Fruit fly (Drosophila melanogaster) whole organism, wandering third instar larva: ENCODE measurements around the gene CG1529.
A peak's percentile ranks its signal among the peaks of the same experiment; 100 is the strongest.

Experiments used
- CG32264 ChIP-seq: fragments of 200-800 bp; sonication (Bioruptor generic); optimal IDR thresholded peaks from 2 replicates; lab custom pipeline; 2016; ENCODE audit warnings: missing biosample characterization, missing genetic modification characterization
- CG9705 ChIP-seq: fragments of 200-800 bp; sonication (Bioruptor generic); optimal IDR thresholded peaks from 2 replicates; lab custom pipeline; 2018; ENCODE audit warnings: missing biosample characterization, mild to moderate bottlenecking, missing genetic modification characterization
- CrebA ChIP-seq: fragments of 200-800 bp; sonication (Bioruptor generic); optimal IDR thresholded peaks from 2 replicates; lab custom pipeline; 2016; ENCODE audit warnings: missing biosample characterization, mild to moderate bottlenecking, missing genetic modification characterization, borderline replicate concordance
- Dfd ChIP-seq: fragments of >200 bp; optimal IDR thresholded peaks from 2 replicates; lab custom pipeline; 2017; ENCODE audit warnings: missing biosample characterization, missing genetic modification characterization
- Dif ChIP-seq: fragments of 200-275, 200-300 bp; sonication (Bioruptor generic); optimal IDR thresholded peaks from 2 replicates; lab custom pipeline; 2018; ENCODE audit warnings: missing biosample characterization, missing genetic modification characterization; ENCODE audit not compliant: partially characterized antibody
- GATAd ChIP-seq: sonication (Bioruptor generic); optimal IDR thresholded peaks from 2 replicates; lab custom pipeline; 2016; ENCODE audit warnings: missing biosample characterization, missing genetic modification characterization
- HLH106 ChIP-seq: fragments of 200-800 bp; optimal IDR thresholded peaks from 3 replicates; lab custom pipeline; 2019; ENCODE audit warnings: missing biosample characterization, mild to moderate bottlenecking, missing genetic modification characterization, moderate library complexity
- Hnf4 ChIP-seq: fragments of 200-800 bp; sonication (Bioruptor generic); optimal IDR thresholded peaks from 2 replicates; lab custom pipeline; 2016; ENCODE audit warnings: missing biosample characterization, mild to moderate bottlenecking, missing genetic modification characterization
- Hr78 ChIP-seq: fragments of >200 bp; optimal IDR thresholded peaks from 2 replicates; lab custom pipeline; 2017; ENCODE audit warnings: missing biosample characterization, missing genetic modification characterization
- Hr83 ChIP-seq: fragments of 200-300 bp; sonication (Bioruptor generic); optimal IDR thresholded peaks from 2 replicates; lab custom pipeline; 2016; ENCODE audit warnings: missing biosample characterization, mild to moderate bottlenecking, missing genetic modification characterization, moderate library complexity; ENCODE audit not compliant: poor library complexity, severe bottlenecking
- Jra ChIP-seq: sonication (Bioruptor generic); optimal IDR thresholded peaks from 2 replicates; lab custom pipeline; 2016; ENCODE audit warnings: missing biosample characterization, missing genetic modification characterization
- Myc ChIP-seq: fragments of >200 bp; optimal IDR thresholded peaks from 2 replicates; lab custom pipeline; 2017
- N ChIP-seq: fragments of >200 bp; optimal IDR thresholded peaks from 2 replicates; lab custom pipeline; 2018; ENCODE audit warnings: missing biosample characterization, missing external identifiers, missing genetic modification characterization
- OdsH ChIP-seq: fragments of 200-800 bp; sonication (Bioruptor generic); optimal IDR thresholded peaks from 2 replicates; lab custom pipeline; 2016; ENCODE audit warnings: missing biosample characterization, mild to moderate bottlenecking, missing genetic modification characterization
- Rel ChIP-seq, 2 experiments: fragments of 200-800 bp; sonication (Bioruptor generic) in 1 of 2; optimal IDR thresholded peaks; 2 replicates in 1 of 2; 3 replicates in 1 of 2; lab custom pipeline; 2016 to 2019; ENCODE audit warnings: mild to moderate bottlenecking in 2 of 2, missing biosample characterization in 2 of 2, missing genetic modification characterization in 2 of 2, moderate library complexity in 1 of 2
- Sp1 ChIP-seq: fragments of 200-800 bp; sonication (Bioruptor generic); optimal IDR thresholded peaks from 3 replicates; lab custom pipeline; 2019; ENCODE audit warnings: missing biosample characterization, mild to moderate bottlenecking, missing genetic modification characterization, moderate library complexity
- Vsx2 ChIP-seq: fragments of 200-300, 225-300 bp; sonication (Bioruptor generic); optimal IDR thresholded peaks from 2 replicates; lab custom pipeline; 2018; ENCODE audit warnings: missing biosample characterization, missing genetic modification characterization; ENCODE audit not compliant: partially characterized antibody
- br ChIP-seq: fragments of 200-800 bp; sonication (Bioruptor generic); optimal IDR thresholded peaks from 2 replicates; lab custom pipeline; 2016; ENCODE audit warnings: missing biosample characterization, missing genetic modification characterization
- brk ChIP-seq: fragments of 200-800 bp; sonication (Bioruptor generic); optimal IDR thresholded peaks from 2 replicates; lab custom pipeline; 2016; ENCODE audit warnings: missing biosample characterization, mild to moderate bottlenecking, missing genetic modification characterization
- dl ChIP-seq, 2 experiments: fragments of 175-275, 200-275 bp in 1 of 2; fragments of 200-275 bp in 1 of 2; sonication (Bioruptor generic); optimal IDR thresholded peaks; lab custom pipeline; 2018; ENCODE audit warnings: mild to moderate bottlenecking in 2 of 2, missing biosample characterization in 2 of 2, missing genetic modification characterization in 2 of 2, moderate library complexity in 2 of 2; ENCODE audit not compliant: partially characterized antibody in 2 of 2, insufficient read depth in 1 of 2
- dmrt93B ChIP-seq: fragments of 200-800 bp; sonication (Bioruptor generic); optimal IDR thresholded peaks from 2 replicates; lab custom pipeline; 2018; ENCODE audit warnings: missing biosample characterization, mild to moderate bottlenecking, missing genetic modification characterization
- dsf ChIP-seq: sonication (Bioruptor generic); optimal IDR thresholded peaks from 2 replicates; lab custom pipeline; 2016; ENCODE audit warnings: missing biosample characterization, missing genetic modification characterization, borderline replicate concordance
- foxo ChIP-seq, 2 experiments: fragments of 200-800 bp; sonication (Bioruptor generic); optimal IDR thresholded peaks; 2 replicates in 1 of 2; 3 replicates in 1 of 2; lab custom pipeline; 2016 to 2017; ENCODE audit warnings: missing biosample characterization in 2 of 2, missing genetic modification characterization in 2 of 2
- fru ChIP-seq: fragments of 200-800 bp; sonication (Bioruptor generic); optimal IDR thresholded peaks from 3 replicates; lab custom pipeline; 2016; ENCODE audit warnings: missing biosample characterization, mild to moderate bottlenecking, missing genetic modification characterization
- h ChIP-seq: fragments of 200-800 bp; sonication (Bioruptor generic); optimal IDR thresholded peaks from 3 replicates; lab custom pipeline; 2016; ENCODE audit warnings: missing biosample characterization, mild to moderate bottlenecking, missing genetic modification characterization
- lola ChIP-seq: fragments of >200 bp; optimal IDR thresholded peaks from 2 replicates; lab custom pipeline; 2017; ENCODE audit warnings: missing biosample characterization, missing genetic modification characterization
- pan ChIP-seq: fragments of >200 bp; optimal IDR thresholded peaks from 2 replicates; lab custom pipeline; 2017
- psq ChIP-seq: fragments of 200-800 bp; sonication (Bioruptor generic); optimal IDR thresholded peaks from 3 replicates; lab custom pipeline; 2017; ENCODE audit warnings: missing biosample characterization, mild to moderate bottlenecking, missing genetic modification characterization, moderate library complexity
- rgr ChIP-seq: fragments of 200-800 bp; sonication (Bioruptor generic); optimal IDR thresholded peaks from 3 replicates; lab custom pipeline; 2016; ENCODE audit warnings: missing biosample characterization, mild to moderate bottlenecking, missing genetic modification characterization
- sage ChIP-seq: fragments of 200-800 bp; sonication (Bioruptor generic); optimal IDR thresholded peaks from 2 replicates; lab custom pipeline; 2016; ENCODE audit warnings: missing biosample characterization, mild to moderate bottlenecking, missing genetic modification characterization
- sv ChIP-seq: fragments of 200-800 bp; sonication (Bioruptor generic); optimal IDR thresholded peaks from 3 replicates; lab custom pipeline; 2016; ENCODE audit warnings: missing biosample characterization, missing genetic modification characterization
- tai ChIP-seq: sonication (Bioruptor generic); optimal IDR thresholded peaks from 2 replicates; lab custom pipeline; 2016; ENCODE audit warnings: missing biosample characterization, missing genetic modification characterization
- usp ChIP-seq: fragments of >200 bp; optimal IDR thresholded peaks from 2 replicates; lab custom pipeline; 2017; ENCODE audit warnings: missing biosample characterization, missing genetic modification characterization
- woc ChIP-seq: sonication (Bioruptor generic); optimal IDR thresholded peaks from 2 replicates; lab custom pipeline; 2016; ENCODE audit warnings: missing biosample characterization, mild to moderate bottlenecking, missing genetic modification characterization

Gene CG1529

DNA sequence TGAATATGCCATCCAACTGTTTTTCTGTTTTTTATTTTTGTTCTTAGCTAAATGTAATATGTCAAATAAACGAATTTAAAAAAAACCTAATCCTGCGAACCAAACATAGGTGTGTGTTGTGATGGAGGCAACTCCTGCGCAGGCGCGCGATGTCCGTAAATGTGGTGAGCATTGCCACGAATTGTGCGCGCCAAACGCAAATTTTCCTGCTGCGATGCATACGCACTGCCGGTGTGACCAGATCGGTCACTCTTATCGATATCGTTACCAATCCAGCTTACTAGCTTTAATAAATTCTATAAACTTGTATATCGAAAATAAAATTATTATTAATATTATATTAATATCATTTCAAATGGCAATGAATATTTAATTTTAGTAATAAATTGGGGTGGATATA lies 2.9 kb upstream of the CG1529 start:
- TF ChIP-seq foxo (GFP tag; optimal IDR thresholded peaks at IDR 0.05; lab: Kevin White, UChicago) (no peak), Hnf4 (GFP tag; lab: Kevin White, UChicago) (no peak), Hr78 (GFP tag; lab: Kevin White, UChicago) (no peak), br (GFP tag; lab: Kevin White, UChicago) (no peak), h (GFP tag; lab: Kevin White, UChicago) (no peak), OdsH (GFP tag; lab: Kevin White, UChicago) (no peak), psq (GFP tag; lab: Kevin White, UChicago) (no peak), CG9705 (GFP tag; lab: Kevin White, UChicago) (no peak)

DNA sequence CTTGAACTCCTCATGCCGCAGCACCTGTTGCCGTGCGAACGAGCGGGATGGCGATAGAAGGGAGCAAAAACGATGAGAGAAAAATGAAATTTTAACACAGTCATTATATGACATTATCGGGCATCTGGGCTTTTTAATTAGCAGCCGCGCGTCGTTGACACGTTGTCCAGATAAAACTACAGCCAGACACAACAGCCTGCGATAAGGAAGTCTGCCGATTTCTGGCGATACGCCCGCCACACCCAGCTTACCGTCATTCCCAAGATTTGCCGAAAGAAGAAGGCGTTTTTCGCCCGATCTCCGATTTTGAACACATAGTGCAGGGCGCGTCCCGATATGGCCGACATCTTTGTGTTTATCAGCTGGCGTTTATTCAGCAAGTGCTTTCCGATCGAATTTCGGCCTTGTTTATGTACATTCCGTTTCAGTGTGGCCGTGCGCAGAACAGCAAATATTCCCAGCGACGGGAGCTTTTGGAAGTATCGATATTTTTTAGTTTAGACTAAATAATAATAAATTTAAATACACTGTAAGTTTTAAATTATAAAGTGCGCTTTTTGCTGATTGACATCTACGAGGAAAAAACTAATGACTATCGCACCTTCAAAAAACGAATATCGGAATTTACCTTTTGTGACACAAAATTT lies 3.7 kb downstream of the CG1529 start, which contains the start of gene CG1532:
Gene CG1532, minus strand, starts transcription at position 433 of the 647 bp plus-strand sequence.
- TF ChIP-seq foxo (GFP tag; optimal IDR thresholded peaks at IDR 0.05; lab: Kevin White, UChicago) (peak in 1 of 2 experiments; percentile 31), sage (GFP tag; lab: Kevin White, UChicago) (peak; percentile 6), dl (GFP tag; optimal IDR thresholded peaks at IDR 0.05; lab: Kevin White, UChicago; ENCODE audit: insufficient read depth in 1 of 2, partially characterized antibody in 2 of 2) (no peak), brk (GFP tag; lab: Kevin White, UChicago) (no peak), HLH106 (tag; lab: Kevin White, UChicago) (no peak), Dfd (GFP tag; lab: Kevin White, UChicago) (no peak), fru (GFP tag; lab: Kevin White, UChicago) (peak; percentile 16), br (GFP tag; lab: Kevin White, UChicago) (no peak), h (GFP tag; lab: Kevin White, UChicago) (peak; percentile 39), Vsx2 (no peak), tai (no peak), sv (GFP tag; lab: Kevin White, UChicago) (no peak), Rel (GFP tag; optimal IDR thresholded peaks at IDR 0.05; lab: Kevin White, UChicago) (no peak), Rel (tag; optimal IDR thresholded peaks at IDR 0.05; lab: Kevin White, UChicago) (peak; percentile 27), Dif (GFP tag; lab: Kevin White, UChicago) (peak; percentile 0), OdsH (GFP tag; lab: Kevin White, UChicago) (no peak), Hnf4 (GFP tag; lab: Kevin White, UChicago) (peak; percentile 16)
- TF ChIP-seq, all 38 proteins: peak for 7

DNA sequence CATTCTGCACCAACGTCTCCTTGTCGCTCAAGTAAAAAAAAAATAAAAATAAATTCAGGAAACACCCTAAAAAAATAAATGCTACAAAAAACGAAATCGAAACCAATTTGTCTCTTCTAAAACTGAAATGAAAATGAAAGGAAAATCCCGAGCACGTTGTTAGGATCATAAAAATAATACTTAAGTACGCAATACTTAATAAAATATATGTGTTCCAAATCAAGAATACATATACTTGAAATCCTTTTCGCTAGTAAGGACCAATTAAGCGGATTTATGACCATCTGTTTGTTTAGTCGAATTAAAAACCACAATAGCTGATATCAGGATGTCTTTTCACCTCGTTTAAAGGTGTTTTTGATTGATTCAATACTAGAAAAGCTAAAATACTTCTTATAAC lies 6.0 kb downstream of the CG1529 start, which contains the start of gene r-cup:
Gene r-cup, minus strand, starts transcription at position 101 of the 400 bp plus-strand sequence.
- TF ChIP-seq pan (lab: Kevin White, UChicago) (no peak), CG32264 (GFP tag; lab: Kevin White, UChicago) (no peak), Dfd (GFP tag; lab: Kevin White, UChicago) (no peak), usp (no peak), N (no peak), Sp1 (GFP tag; lab: Kevin White, UChicago) (no peak), dmrt93B (GFP tag; lab: Kevin White, UChicago) (no peak), dl (GFP tag; optimal IDR thresholded peaks at IDR 0.05; lab: Kevin White, UChicago; ENCODE audit: insufficient read depth in 1 of 2, partially characterized antibody in 2 of 2) (no peak), Dif (GFP tag; lab: Kevin White, UChicago) (no peak), Rel (GFP tag; optimal IDR thresholded peaks at IDR 0.05; lab: Kevin White, UChicago) (no peak), Rel (tag; optimal IDR thresholded peaks at IDR 0.05; lab: Kevin White, UChicago) (no peak), Myc (no peak), woc (GFP tag; lab: Kevin White, UChicago) (no peak), br (GFP tag; lab: Kevin White, UChicago) (no peak), lola (GFP tag; lab: Kevin White, UChicago) (no peak), Hr83 (GFP tag; lab: Kevin White, UChicago) (no peak), tai (no peak)

DNA sequence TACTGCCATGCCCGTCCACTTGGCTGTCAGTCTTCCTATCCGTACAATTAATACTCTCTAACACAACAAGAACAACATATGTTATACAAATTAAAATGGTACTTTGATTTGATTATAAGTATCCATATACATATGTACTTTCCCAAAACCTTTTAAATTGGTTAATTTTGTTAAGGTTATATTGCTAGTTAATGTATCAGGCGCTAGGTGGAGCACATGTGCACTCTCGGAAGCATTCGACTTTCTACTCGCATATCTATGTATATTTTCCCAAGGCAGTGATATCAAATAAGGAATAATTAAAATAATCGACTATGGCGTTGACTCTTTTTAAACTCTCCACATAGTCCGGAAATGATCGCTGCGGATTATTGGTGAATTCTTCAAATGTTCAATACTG lies 14.2 kb downstream of the CG1529 start:
- no peak for TF ChIP-seq Hr78 (GFP tag; lab: Kevin White, UChicago)
- no peak for TF ChIP-seq usp
- no peak for TF ChIP-seq CrebA (GFP tag; lab: Kevin White, UChicago)
- TF ChIP-seq OdsH (GFP tag; lab: Kevin White, UChicago), result no peak
- no peak for TF ChIP-seq Myc
- TF ChIP-seq Jra (GFP tag; lab: Kevin White, UChicago), result no peak
- TF ChIP-seq Dfd (GFP tag; lab: Kevin White, UChicago), result no peak
- TF ChIP-seq GATAd (GFP tag; lab: Kevin White, UChicago), result no peak
- no peak for TF ChIP-seq rgr (GFP tag; lab: Kevin White, UChicago)
- no peak for TF ChIP-seq foxo (GFP tag; optimal IDR thresholded peaks at IDR 0.05; lab: Kevin White, UChicago)
- TF ChIP-seq dsf (GFP tag; lab: Kevin White, UChicago), result no peak
- TF ChIP-seq Hnf4 (GFP tag; lab: Kevin White, UChicago), result no peak
- no peak for TF ChIP-seq Hr83 (GFP tag; lab: Kevin White, UChicago)
- no peak for TF ChIP-seq dl (GFP tag; optimal IDR thresholded peaks at IDR 0.05; lab: Kevin White, UChicago; ENCODE audit: insufficient read depth in 1 of 2, partially characterized antibody in 2 of 2)
